Fruit fly (Drosophila melanogaster): Measurements from ENCODE around the gene primo-2.
A peak's percentile ranks its signal among the peaks of the same experiment; 100 is the strongest.

The primo-2 gene

DNA sequence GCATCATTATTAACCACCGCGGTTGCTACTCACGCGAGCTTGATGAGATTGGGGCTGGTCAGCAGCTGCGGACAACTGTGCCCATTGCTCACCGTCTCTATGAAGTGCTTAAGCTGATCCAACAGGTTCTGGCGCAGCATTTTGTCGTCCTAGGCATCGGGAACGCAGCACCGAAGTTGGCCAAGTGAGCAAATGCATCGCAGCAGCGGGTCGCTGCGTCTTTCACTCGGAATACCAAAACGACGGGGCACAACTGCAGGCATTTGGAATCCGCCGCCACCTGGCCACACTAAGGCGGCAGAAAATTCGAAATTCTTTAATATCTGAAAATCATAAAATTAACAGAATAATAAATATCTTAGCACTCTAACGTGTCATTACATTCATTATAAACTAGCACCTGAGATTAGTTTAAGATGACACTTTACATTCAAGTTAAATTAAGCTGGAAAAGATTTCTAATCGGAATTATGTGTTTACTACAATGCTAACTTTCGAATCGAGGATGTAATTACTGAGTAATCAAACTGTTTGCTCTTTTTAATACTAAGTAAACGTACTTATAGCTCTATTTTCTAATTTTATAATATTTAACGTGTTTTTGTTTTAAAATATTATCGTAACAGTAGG lies 28.5 kb downstream of the primo-2 start (continued):
- peak; percentile 99 for TF ChIP-seq MESR4 (GFP tag; optimal IDR thresholded peaks at IDR 0.05)
- no peak for TF ChIP-seq hkb (optimal IDR thresholded peaks at IDR 0.05)
- TF ChIP-seq hkb (GFP tag; IDR thresholded peaks at IDR 0.05), result no peak
- TF ChIP-seq CG18619 (GFP tag; optimal IDR thresholded peaks at IDR 0.05), result no peak
- TF ChIP-seq bigmax (GFP tag; optimal IDR thresholded peaks at IDR 0.05), result no peak
- TF ChIP-seq Med (GFP tag), result peak; percentile 70
- peak; percentile 23 for TF ChIP-seq Lhr (GFP tag; optimal IDR thresholded peaks at IDR 0.05)
- TF ChIP-seq CG15514 (GFP tag; optimal IDR thresholded peaks at IDR 0.05), result no peak
- TF ChIP-seq Myb (GFP tag; optimal IDR thresholded peaks at IDR 0.05), result no peak
- TF ChIP-seq HLH3B (GFP tag; IDR thresholded peaks at IDR 0.05), result no peak
- peak; percentile 40 for TF ChIP-seq CG33213 (GFP tag; optimal IDR thresholded peaks at IDR 0.05)
- no peak for TF ChIP-seq Sin3A (optimal IDR thresholded peaks at IDR 0.05)
- no peak for TF ChIP-seq CG7372 (GFP tag; IDR thresholded peaks at IDR 0.05)
- no peak for TF ChIP-seq pho (GFP tag; optimal IDR thresholded peaks at IDR 0.05)
- peak; percentile 86 for TF ChIP-seq gfzf (GFP tag; optimal IDR thresholded peaks at IDR 0.05)
- no peak for TF ChIP-seq tup (GFP tag; optimal IDR thresholded peaks at IDR 0.05)
- TF ChIP-seq tna (GFP tag; IDR thresholded peaks at IDR 0.05; ENCODE audit: partially characterized antibody), result 0 out of 2 replicates have a peak, but pooled peaks have one; percentile 31
- TF ChIP-seq bsh (GFP tag; optimal IDR thresholded peaks at IDR 0.05), result peak in 1 of 2 experiments; percentile 2
- TF ChIP-seq CG6654 (GFP tag; optimal IDR thresholded peaks at IDR 0.05), result no peak
- no peak for TF ChIP-seq CG32772 (GFP tag; IDR thresholded peaks at IDR 0.05)
- TF ChIP-seq CG11093 (GFP tag; IDR thresholded peaks at IDR 0.05), result no peak
- TF ChIP-seq YL-1 (GFP tag; optimal IDR thresholded peaks at IDR 0.05), result peak; percentile 1
- no peak for TF ChIP-seq E2f2 (GFP tag; IDR thresholded peaks at IDR 0.05)
- no peak for TF ChIP-seq Awh (GFP tag; IDR thresholded peaks at IDR 0.05)
- peak; percentile 86 for TF ChIP-seq CG9797 (GFP tag; optimal IDR thresholded peaks at IDR 0.05)
- no peak for TF ChIP-seq Dek (tag; optimal IDR thresholded peaks at IDR 0.05)
- no peak for TF ChIP-seq CG1529 (GFP tag; optimal IDR thresholded peaks at IDR 0.05)
- peak; percentile 38 for TF ChIP-seq CG4617 (GFP tag; optimal IDR thresholded peaks at IDR 0.05; ENCODE audit: borderline replicate concordance)
- TF ChIP-seq CG12659 (GFP tag; optimal IDR thresholded peaks at IDR 0.05), result no peak
- TF ChIP-seq lilli (GFP tag; optimal IDR thresholded peaks at IDR 0.05), result peak; percentile 1
- TF ChIP-seq Nf-YC (tag; optimal IDR thresholded peaks at IDR 0.05), result no peak
- peak; percentile 15 for TF ChIP-seq HmgD (GFP tag; optimal IDR thresholded peaks at IDR 0.05)
- no peak for TF ChIP-seq CG4328 (GFP tag; optimal IDR thresholded peaks at IDR 0.05)
- TF ChIP-seq Stat92E (GFP tag; optimal IDR thresholded peaks at IDR 0.05), result peak in 1 of 3 experiments; percentile 64
- TF ChIP-seq CG30431 (GFP tag; optimal IDR thresholded peaks at IDR 0.05), result no peak

DNA sequence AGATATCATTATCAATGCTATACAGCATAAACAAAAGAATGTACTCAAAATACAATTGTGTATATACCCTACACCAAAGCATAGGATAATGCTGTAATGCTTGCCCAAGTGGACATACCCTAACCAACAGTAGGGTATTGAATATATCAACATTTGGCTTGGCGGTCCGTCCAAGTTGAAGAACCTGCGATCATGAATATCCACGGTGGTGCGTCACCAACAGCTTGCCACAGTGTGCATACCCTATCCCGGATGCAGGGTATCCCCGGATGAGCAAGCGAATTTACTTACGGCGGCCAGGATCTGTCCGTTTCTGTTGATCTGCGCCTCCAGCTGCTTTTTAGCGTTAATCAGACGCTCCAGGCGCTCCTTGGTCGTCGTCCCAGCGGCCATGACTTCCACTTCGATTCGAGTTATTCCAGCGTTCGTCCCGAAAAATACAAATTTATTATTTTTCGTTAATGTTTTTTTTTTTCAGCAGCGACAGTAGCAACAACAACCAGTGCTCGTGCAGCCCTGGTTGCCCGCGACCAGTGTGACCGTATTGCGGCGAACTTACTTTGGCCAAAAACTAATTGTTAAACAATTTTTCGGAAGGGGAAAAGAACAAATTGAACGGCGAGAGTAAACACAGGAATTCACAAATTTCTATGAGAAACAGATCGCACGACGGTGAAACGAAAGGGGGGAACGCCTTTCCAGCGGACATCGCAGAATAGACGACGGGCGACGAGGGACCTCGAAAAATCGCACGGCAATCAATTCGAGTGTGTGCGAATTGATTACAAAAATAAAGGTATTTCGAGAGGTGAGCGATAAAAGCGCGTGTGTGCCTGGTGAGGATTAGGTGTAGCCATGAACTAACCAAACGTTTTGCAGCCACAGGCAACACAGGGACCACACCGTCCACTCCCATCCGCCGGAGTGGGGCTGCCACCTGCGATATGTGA lies 35.2 kb downstream of the primo-2 start, which contains the start of the genes Lkb1 and CG9588:
Lkb1 (plus strand) TSS at position 413 of the 950 bp plus-strand sequence.
CG9588 (minus strand) TSS at position 545 of the 950 bp plus-strand sequence.
- TF ChIP-seq Hmx (GFP tag; optimal IDR thresholded peaks at IDR 0.05), result no peak
- TF ChIP-seq CG8359 (GFP tag; optimal IDR thresholded peaks at IDR 0.05; ENCODE audit: borderline replicate concordance), result no peak
- peak; percentile 48 for TF ChIP-seq CG31224 (GFP tag; IDR thresholded peaks at IDR 0.05)
- TF ChIP-seq pita (GFP tag; optimal IDR thresholded peaks at IDR 0.05), result no peak
- TF ChIP-seq cg (GFP tag; optimal IDR thresholded peaks at IDR 0.05), result no peak
- TF ChIP-seq Vsx1 (GFP tag; optimal IDR thresholded peaks at IDR 0.05), result no peak
- TF ChIP-seq NfI (GFP tag; optimal IDR thresholded peaks at IDR 0.05), result peak; percentile 38
- no peak for TF ChIP-seq eve (GFP tag; optimal IDR thresholded peaks at IDR 0.05)
- no peak for TF ChIP-seq NC2β (GFP tag; optimal IDR thresholded peaks at IDR 0.05)
- 0 out of 2 replicates have a peak, but pooled peaks have one; percentile 16 for TF ChIP-seq GATAe (GFP tag; conservative IDR thresholded peaks at IDR 0.05)
- 0 out of 2 replicates have a peak, but pooled peaks have one; percentile 42 for TF ChIP-seq dan (GFP tag; IDR thresholded peaks at IDR 0.05)
- TF ChIP-seq Usf (GFP tag; optimal IDR thresholded peaks at IDR 0.05), result no peak
- no peak for TF ChIP-seq BtbVII (GFP tag; optimal IDR thresholded peaks at IDR 0.05)
- TF ChIP-seq CG11398 (GFP tag; optimal IDR thresholded peaks at IDR 0.05), result no peak
- TF ChIP-seq CG7786 (GFP tag; optimal IDR thresholded peaks at IDR 0.05), result peak; percentile 70

Data from whole organism, embryonic.